Fruit fly (Drosophila melanogaster) whole organism, pupa: ENCODE results near the gene Ndfip.

Experiments
- CG12605 ChIP-seq: fragments of 200-800 bp; sonication (Bioruptor generic); IDR thresholded peaks from 2 replicates; pipeline ENCODE4 v1.3.6; 2022; ENCODE audit warnings: missing biosample characterization, missing genetic modification characterization
- CG14655 ChIP-seq: fragments of 200-800 bp; sonication (Bioruptor generic); optimal IDR thresholded peaks from 3 replicates; lab custom pipeline; 2017; ENCODE audit warnings: mild to moderate bottlenecking, missing biosample characterization, missing genetic modification reagents, missing genetic modification characterization
- CG15710 ChIP-seq: fragments of 200-800 bp; sonication (Bioruptor generic); optimal IDR thresholded peaks from 2 replicates; lab custom pipeline; 2018; ENCODE audit warnings: missing biosample characterization, mild to moderate bottlenecking, missing genetic modification characterization, moderate library complexity
- CG17806 ChIP-seq: fragments of 200-800 bp; sonication (Bioruptor generic); optimal IDR thresholded peaks from 2 replicates; lab custom pipeline; 2018; ENCODE audit warnings: missing biosample characterization, mild to moderate bottlenecking, missing genetic modification characterization, moderate library complexity
- CG32121 ChIP-seq: fragments of 200-800 bp; sonication (Bioruptor generic); IDR thresholded peaks from 2 replicates; pipeline ENCODE4 v1.3.6; 2022; ENCODE audit warnings: missing biosample characterization, missing genetic modification characterization
- CG4496 ChIP-seq: fragments of 200-800 bp; sonication (Bioruptor generic); IDR thresholded peaks from 3 replicates; pipeline ENCODE4 v1.3.6; 2022; ENCODE audit warnings: missing biosample characterization, missing genetic modification characterization
- CG9948 ChIP-seq: fragments of 200-800 bp; sonication (Bioruptor generic); optimal IDR thresholded peaks from 2 replicates; lab custom pipeline; 2018; ENCODE audit warnings: missing biosample characterization, mild to moderate bottlenecking, missing genetic modification characterization, moderate library complexity
- D1 ChIP-seq: fragments of 200-800 bp; sonication (Bioruptor generic); optimal IDR thresholded peaks from 2 replicates; lab custom pipeline; 2018; ENCODE audit warnings: missing biosample characterization, mild to moderate bottlenecking, missing genetic modification characterization, moderate library complexity
- Ets98B ChIP-seq: fragments of 200-800 bp; sonication (Bioruptor generic); IDR thresholded peaks from 2 replicates; pipeline ENCODE4 v1.3.6; 2022; ENCODE audit warnings: missing biosample characterization, missing genetic modification characterization
- Pif1B ChIP-seq: fragments of 200-800 bp; sonication (Bioruptor generic); optimal IDR thresholded peaks from 3 replicates; lab custom pipeline; 2016; ENCODE audit warnings: missing biosample characterization, missing genetic modification characterization
- Snoo ChIP-seq: fragments of 200-800 bp; sonication (Bioruptor generic); optimal IDR thresholded peaks from 3 replicates; lab custom pipeline; 2017; ENCODE audit warnings: missing biosample characterization, mild to moderate bottlenecking, missing genetic modification characterization, inconsistent platforms
- fd96Ca ChIP-seq: fragments of 200-800 bp; sonication (Bioruptor generic); IDR thresholded peaks from 3 replicates; pipeline ENCODE4 v1.3.6; 2022; ENCODE audit warnings: missing biosample characterization, missing genetic modification characterization
- rn ChIP-seq: fragments of 200-800 bp; sonication (Bioruptor generic); IDR thresholded peaks from 2 replicates; pipeline ENCODE4 v1.3.6; 2022; ENCODE audit warnings: missing biosample characterization, missing genetic modification characterization

Ndfip gene

DNA sequence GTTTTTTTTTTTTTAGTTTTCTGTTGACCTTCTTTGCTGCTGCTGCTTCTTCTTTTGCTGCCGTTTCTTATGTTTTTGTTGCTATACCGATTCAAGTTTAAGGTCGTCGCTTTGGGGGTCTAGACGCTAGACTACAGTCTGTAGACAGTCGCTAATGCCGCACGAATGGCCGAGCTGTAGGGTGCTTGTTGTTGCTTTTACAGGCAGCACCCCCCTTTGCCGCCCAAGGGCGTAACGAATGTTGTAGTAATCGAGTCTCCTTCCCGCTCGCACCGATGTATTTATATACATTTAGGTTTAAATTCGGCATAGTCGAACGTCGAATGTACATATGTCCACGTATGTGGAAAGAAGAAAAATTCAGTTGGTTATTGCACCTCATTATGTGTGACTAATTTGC is 49.2 kb downstream of the Ndfip start:
- TF ChIP-seq D1 (tag; lab: Kevin White, UChicago) (no peak), CG14655 (no peak), CG15710 (tag; lab: Kevin White, UChicago) (no peak)

DNA sequence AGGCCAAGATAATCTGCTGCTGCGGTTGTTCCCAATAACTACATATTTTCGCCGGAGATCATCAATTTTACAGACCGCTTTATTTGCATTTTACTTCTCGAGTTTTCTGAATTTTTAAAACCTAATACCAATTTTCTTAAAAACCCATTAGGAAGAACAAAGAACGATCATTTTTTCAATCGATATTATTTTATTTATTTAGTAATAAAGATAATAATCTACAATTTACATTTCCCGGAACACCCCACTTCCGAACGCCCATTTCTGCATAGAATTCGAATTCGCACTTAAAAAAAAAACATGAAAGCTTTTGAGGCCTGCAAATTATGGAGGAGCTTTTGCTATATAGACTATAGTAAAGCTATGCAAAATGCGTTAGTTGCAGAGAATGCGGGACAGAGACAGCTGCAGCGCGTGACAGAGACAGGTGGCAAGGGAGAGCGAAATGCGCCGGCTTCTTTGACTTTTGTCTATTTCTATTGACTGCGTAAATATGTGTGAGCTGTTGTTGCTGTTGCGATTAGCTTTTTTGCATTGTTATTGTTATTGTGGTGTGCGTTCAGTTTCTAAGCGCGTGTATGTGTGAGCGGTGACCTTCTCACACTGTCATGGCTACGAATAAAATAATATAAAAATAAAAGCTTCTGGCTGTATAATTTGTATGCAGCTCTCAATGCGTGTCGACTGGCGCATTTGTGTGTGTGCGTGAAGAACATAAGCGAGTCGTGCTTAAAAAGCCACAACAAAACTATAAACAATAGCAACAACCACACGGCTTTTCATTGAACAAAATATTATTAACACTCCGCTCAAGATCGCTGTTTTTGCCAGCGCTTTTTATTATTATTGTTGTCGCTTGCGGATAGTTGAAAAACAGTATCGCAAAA is 50.3 kb downstream of the Ndfip start:
- TF ChIP-seq CG12605 (GFP tag; lab: Robert Waterston, UW) (no peak), CG32121 (GFP tag; lab: Robert Waterston, UW) (peak; percentile 60), CG15710 (tag; lab: Kevin White, UChicago) (peak; percentile 32), rn (GFP tag; lab: Robert Waterston, UW) (no peak), Pif1B (GFP tag; lab: Kevin White, UChicago) (no peak), Ets98B (peak; percentile 21), fd96Ca (GFP tag; lab: Robert Waterston, UW) (peak; percentile 43; the same call in 1 of the 3 replicates), CG14655 (peak; percentile 25), CG4496 (GFP tag; lab: Robert Waterston, UW) (peak; percentile 15; the same call in 2 of the 3 replicates), CG9948 (tag; lab: Kevin White, UChicago) (no peak), CG17806 (tag; lab: Kevin White, UChicago) (peak; percentile 6), Snoo (no peak)
